Fruit fly (Drosophila melanogaster) whole organism, embryonic: ENCODE measurements around the gene Jhbp11.

ENCODE experiments used
- Adf1 ChIP-seq: fragments of 200-800 bp; sonication (Bioruptor generic); IDR thresholded peaks from 2 replicates; pipeline ENCODE4 v1.3.6; 2022; ENCODE audit warnings: missing biosample characterization, missing genetic modification characterization
- Aef1 ChIP-seq: fragments of 200-800 bp; sonication (Bioruptor generic); IDR thresholded peaks from 3 replicates; pipeline ENCODE4 v1.3.6; 2022; ENCODE audit warnings: missing biosample characterization, missing genetic modification characterization
- CG17612 ChIP-seq: fragments of 200-800 bp; sonication (Bioruptor generic); IDR thresholded peaks from 2 replicates; pipeline ENCODE4 v1.3.6; 2022; ENCODE audit warnings: missing biosample characterization, missing genetic modification characterization
- CG3065 ChIP-seq: fragments of 200-800 bp; sonication (Bioruptor generic); optimal IDR thresholded peaks from 2 replicates; lab custom pipeline; 2016; ENCODE audit warnings: missing biosample characterization, missing genetic modification characterization
- CG31224 ChIP-seq: fragments of 200-800 bp; sonication (Bioruptor generic); IDR thresholded peaks from 2 replicates; pipeline ENCODE4 v1.3.6; 2022; ENCODE audit warnings: missing biosample characterization, missing genetic modification characterization
- CG4707 ChIP-seq: fragments of 200-800 bp; sonication (Bioruptor generic); optimal IDR thresholded peaks from 2 replicates; lab custom pipeline; 2018; ENCODE audit warnings: missing biosample characterization, mild to moderate bottlenecking, missing genetic modification characterization, moderate library complexity
- CG7372 ChIP-seq: fragments of 200-800 bp; sonication (Bioruptor generic); IDR thresholded peaks from 2 replicates; pipeline ENCODE4 v1.3.6; 2022; ENCODE audit warnings: missing biosample characterization, missing genetic modification characterization
- CG9797 ChIP-seq: fragments of 200-800 bp; sonication (Bioruptor generic); optimal IDR thresholded peaks from 3 replicates; lab custom pipeline; 2018; ENCODE audit warnings: missing biosample characterization, mild to moderate bottlenecking, missing genetic modification characterization
- CTCF ChIP-seq: fragments of 200-800 bp; sonication (Bioruptor generic); optimal IDR thresholded peaks from 2 replicates; lab custom pipeline; 2017; ENCODE audit warnings: missing biosample characterization, mild to moderate bottlenecking, missing genetic modification characterization, moderate library complexity
- Dp ChIP-seq: fragments of 200-800 bp; sonication (Bioruptor generic); optimal IDR thresholded peaks from 2 replicates; lab custom pipeline; 2018; ENCODE audit warnings: missing biosample characterization, mild to moderate bottlenecking, missing genetic modification characterization, moderate library complexity
- Elba2 ChIP-seq: fragments of 200-800 bp; sonication (Bioruptor generic); optimal IDR thresholded peaks from 3 replicates; lab custom pipeline; 2016; ENCODE audit warnings: missing biosample characterization, missing genetic modification characterization
- Ets65A ChIP-seq: fragments of 200-800 bp; sonication (Bioruptor generic); peaks from one replicate; lab custom pipeline; 2016; ENCODE audit warnings: missing biosample characterization, missing genetic modification characterization
- GATAe ChIP-seq: fragments of 200-800 bp; sonication (Bioruptor generic); conservative IDR thresholded peaks from 2 replicates; pipeline ENCODE4 v1.3.6; 2022; ENCODE audit warnings: missing biosample characterization, missing genetic modification characterization
- Hey ChIP-seq: fragments of 200-800 bp; sonication (Bioruptor generic); optimal IDR thresholded peaks from 3 replicates; lab custom pipeline; 2018; ENCODE audit warnings: missing biosample characterization, mild to moderate bottlenecking, missing genetic modification characterization
- NFAT ChIP-seq: fragments of 200-800 bp; sonication (Bioruptor generic); IDR thresholded peaks from 2 replicates; pipeline ENCODE4 v1.3.6; 2022; ENCODE audit warnings: missing biosample characterization, missing genetic modification characterization
- Opbp ChIP-seq: fragments of 200-800 bp; sonication (Bioruptor generic); IDR thresholded peaks from 3 replicates; pipeline ENCODE4 v1.3.6; 2022; ENCODE audit warnings: missing biosample characterization, missing genetic modification characterization; ENCODE audit not compliant: partially characterized antibody
- Ssrp ChIP-seq: fragments of 200-800 bp; sonication (Bioruptor generic); optimal IDR thresholded peaks from 2 replicates; lab custom pipeline; 2018; ENCODE audit warnings: missing biosample characterization, mild to moderate bottlenecking, missing genetic modification characterization, moderate library complexity
- YL-1 ChIP-seq: fragments of 200-800 bp; sonication (Bioruptor generic); optimal IDR thresholded peaks from 3 replicates; lab custom pipeline; 2017; ENCODE audit warnings: missing biosample characterization, mild to moderate bottlenecking, missing genetic modification characterization
- ab ChIP-seq: fragments of 200-800 bp; sonication (Bioruptor generic); optimal IDR thresholded peaks from 2 replicates; lab custom pipeline; 2016; ENCODE audit warnings: missing biosample characterization, missing genetic modification characterization
- abd-A ChIP-seq: fragments of 200-800 bp; sonication (Bioruptor generic); optimal IDR thresholded peaks from 3 replicates; lab custom pipeline; 2019; ENCODE audit warnings: missing biosample characterization, mild to moderate bottlenecking, missing genetic modification characterization, moderate library complexity
- chif ChIP-seq, 2 experiments: fragments of 200-800 bp; sonication (Bioruptor generic); optimal IDR thresholded peaks; 3 replicates each; lab custom pipeline; 2016; ENCODE audit warnings: missing biosample characterization in 2 of 2, missing genetic modification characterization in 2 of 2
- chinmo ChIP-seq: fragments of 200-800 bp; sonication (Bioruptor generic); IDR thresholded peaks from 4 replicates; pipeline ENCODE4 v1.3.6; 2022; ENCODE audit warnings: missing biosample characterization, missing genetic modification characterization; ENCODE audit not compliant: partially characterized antibody
- ci ChIP-seq: fragments of 200-800 bp; sonication (Bioruptor generic); IDR thresholded peaks from 3 replicates; pipeline ENCODE4 v1.3.6; 2022; ENCODE audit warnings: missing biosample characterization, missing genetic modification characterization
- cwo ChIP-seq: fragments of 200-800 bp; sonication (Bioruptor generic); optimal IDR thresholded peaks from 3 replicates; lab custom pipeline; 2017; ENCODE audit warnings: missing biosample characterization, missing genetic modification characterization, mild to moderate bottlenecking, moderate library complexity, missing genetic modification reagents
- da ChIP-seq: fragments of 200-800 bp; sonication (Bioruptor generic); optimal IDR thresholded peaks from 2 replicates; lab custom pipeline; 2016; ENCODE audit warnings: missing biosample characterization, missing genetic modification characterization
- esg ChIP-seq: fragments of 200-800 bp; sonication (Bioruptor generic); conservative IDR thresholded peaks from 2 replicates; pipeline ENCODE4 v1.3.6; 2022; ENCODE audit warnings: missing biosample characterization, missing genetic modification characterization
- exex ChIP-seq: fragments of 200-800 bp; sonication (Bioruptor generic); optimal IDR thresholded peaks from 4 replicates; lab custom pipeline; 2018; ENCODE audit warnings: missing biosample characterization, mild to moderate bottlenecking, missing genetic modification characterization, moderate library complexity
- ftz-f1 ChIP-seq: fragments of 200-800 bp; sonication (Bioruptor generic); optimal IDR thresholded peaks from 2 replicates; lab custom pipeline; 2016; ENCODE audit warnings: missing biosample characterization, missing genetic modification characterization
- grn ChIP-seq: fragments of 200-800 bp; sonication (Bioruptor generic); optimal IDR thresholded peaks from 3 replicates; lab custom pipeline; 2017; ENCODE audit warnings: missing biosample characterization, missing genetic modification characterization
- ham ChIP-seq: fragments of 200-800 bp; sonication (Bioruptor generic); IDR thresholded peaks from 2 replicates; pipeline ENCODE4 v1.3.6; 2022; ENCODE audit warnings: missing biosample characterization, missing genetic modification characterization
- lab ChIP-seq: fragments of 200-800 bp; sonication (Bioruptor generic); optimal IDR thresholded peaks from 3 replicates; lab custom pipeline; 2017; ENCODE audit warnings: missing biosample characterization, missing genetic modification characterization, mild to moderate bottlenecking, moderate library complexity, missing genetic modification reagents
- sim ChIP-seq: fragments of 200-800 bp; sonication (Bioruptor generic); IDR thresholded peaks from 2 replicates; pipeline ENCODE4 v1.3.6; 2022; ENCODE audit warnings: missing biosample characterization, missing genetic modification characterization
- stc ChIP-seq: fragments of 200-800 bp; sonication (Bioruptor generic); IDR thresholded peaks from 2 replicates; pipeline ENCODE4 v1.3.6; 2022; ENCODE audit warnings: missing biosample characterization, missing genetic modification characterization
- sug ChIP-seq: fragments of 200-800 bp; optimal IDR thresholded peaks from 2 replicates; lab custom pipeline; 2019; ENCODE audit warnings: missing biosample characterization, mild to moderate bottlenecking, missing genetic modification characterization, moderate library complexity
- vvl ChIP-seq: fragments of 200-800 bp; sonication (Bioruptor generic); IDR thresholded peaks from 2 replicates; pipeline ENCODE4 v1.3.6; 2022; ENCODE audit warnings: missing biosample characterization, missing genetic modification characterization

Jhbp11 gene

DNA sequence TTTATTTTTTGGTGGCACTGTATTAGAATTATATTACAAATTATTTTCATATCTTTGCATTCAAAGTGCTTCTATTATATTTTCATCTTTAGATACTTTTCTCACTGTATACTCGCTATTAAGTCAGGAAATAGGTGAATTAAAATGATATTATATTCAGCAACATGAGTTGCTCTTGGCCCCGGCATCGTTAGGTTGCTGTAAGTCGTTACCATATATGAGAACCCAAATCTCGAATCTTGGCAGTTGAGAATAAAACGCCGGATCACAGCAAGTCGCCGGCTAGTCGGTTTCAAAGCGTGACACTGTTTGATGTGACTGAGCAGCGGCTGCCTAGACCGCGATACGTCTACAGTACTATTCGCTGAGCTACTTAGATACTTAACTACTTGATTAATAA is 6.8 kb upstream of the Jhbp11 start, which contains the start of gene CG14259:
Gene CG14259, plus strand, starts transcription at position 301 of the 400 bp plus-strand sequence.
- TF ChIP-seq exex (no peak), CG4707 (no peak), Opbp (GFP tag; lab: Robert Waterston, UW) (no peak), ham (GFP tag; lab: Robert Waterston, UW) (no peak), Dp (GFP tag; lab: Kevin White, UChicago) (no peak), abd-A (tag; lab: Kevin White, UChicago) (no peak), YL-1 (no peak), Ets65A (GFP tag; lab: Kevin White, UChicago) (peak; percentile 86)

DNA sequence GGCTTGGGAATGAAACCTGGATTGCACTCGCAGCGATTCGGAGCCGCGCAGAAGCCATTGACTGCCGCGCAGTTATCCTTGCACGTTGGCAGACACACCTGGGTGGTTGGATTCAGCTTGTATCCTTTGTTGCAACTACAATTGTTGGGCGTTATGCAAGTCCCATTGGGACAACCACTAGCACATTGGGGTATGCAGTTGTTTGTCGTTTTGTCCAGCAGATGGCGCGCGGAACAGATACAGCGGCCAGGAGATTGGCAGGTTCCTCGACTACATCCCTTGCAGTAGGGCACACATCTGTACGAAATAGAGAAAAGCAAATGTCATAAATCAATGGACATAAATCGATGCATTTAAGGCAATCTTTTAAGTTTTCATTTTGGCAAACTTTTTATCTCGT is 2.4 kb upstream of the Jhbp11 start:
- TF ChIP-seq sim (no peak), CTCF (GFP tag; lab: Kevin White, UChicago) (peak; percentile 70)

DNA sequence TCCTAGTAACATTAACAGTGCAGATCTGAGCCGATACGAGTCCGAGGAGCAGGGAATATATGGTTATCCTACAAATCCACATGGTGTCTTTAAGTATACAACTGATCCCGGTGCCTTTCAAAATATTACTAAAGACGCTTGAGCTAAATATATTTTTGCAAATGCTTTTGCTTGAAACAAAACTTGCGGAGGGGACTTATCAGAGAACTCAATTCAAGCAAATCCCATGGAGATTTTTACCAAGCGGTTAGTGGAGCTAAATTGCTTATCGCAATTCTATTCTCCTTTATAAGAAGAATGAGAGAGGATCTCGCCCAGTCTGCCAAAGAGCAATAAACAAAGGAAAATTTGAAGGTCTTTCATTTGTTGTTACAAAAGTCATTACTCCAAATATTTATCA is 1.5 kb upstream of the Jhbp11 start, which contains the start of gene eater:
Gene eater, minus strand, starts transcription at position 101 of the 400 bp plus-strand sequence.
- TF ChIP-seq CG3065 (GFP tag; lab: Kevin White, UChicago) (no peak), ab (no peak), da (GFP tag; lab: Kevin White, UChicago) (no peak), ci (GFP tag; lab: Robert Waterston, UW) (no peak), CG31224 (no peak), sug (no peak), CG9797 (no peak), vvl (GFP tag; lab: Robert Waterston, UW) (no peak), ftz-f1 (no peak), Elba2 (GFP tag; lab: Kevin White, UChicago) (no peak)

DNA sequence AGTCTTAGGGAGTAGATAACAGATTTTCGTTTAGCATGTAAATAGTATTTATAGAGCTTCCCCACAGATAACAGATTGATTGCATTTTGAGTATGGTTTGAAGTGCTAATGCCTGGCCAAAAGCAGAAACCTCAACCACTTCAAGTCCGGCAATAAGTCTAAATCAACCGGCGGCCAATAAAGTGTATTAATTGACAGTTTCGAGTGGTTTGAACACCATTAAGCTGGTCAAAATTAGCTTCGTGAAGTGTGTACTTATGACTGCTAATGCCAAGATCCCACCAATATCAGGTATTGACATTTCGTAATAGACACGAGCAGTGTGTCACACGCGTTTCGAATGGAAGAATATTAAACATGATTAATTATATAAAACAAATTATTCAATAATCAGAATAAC is 4.4 kb downstream of the Jhbp11 start:
- TF ChIP-seq exex (peak; percentile 66), Aef1 (no peak), Hey (tag; lab: Kevin White, UChicago) (peak; percentile 57)

DNA sequence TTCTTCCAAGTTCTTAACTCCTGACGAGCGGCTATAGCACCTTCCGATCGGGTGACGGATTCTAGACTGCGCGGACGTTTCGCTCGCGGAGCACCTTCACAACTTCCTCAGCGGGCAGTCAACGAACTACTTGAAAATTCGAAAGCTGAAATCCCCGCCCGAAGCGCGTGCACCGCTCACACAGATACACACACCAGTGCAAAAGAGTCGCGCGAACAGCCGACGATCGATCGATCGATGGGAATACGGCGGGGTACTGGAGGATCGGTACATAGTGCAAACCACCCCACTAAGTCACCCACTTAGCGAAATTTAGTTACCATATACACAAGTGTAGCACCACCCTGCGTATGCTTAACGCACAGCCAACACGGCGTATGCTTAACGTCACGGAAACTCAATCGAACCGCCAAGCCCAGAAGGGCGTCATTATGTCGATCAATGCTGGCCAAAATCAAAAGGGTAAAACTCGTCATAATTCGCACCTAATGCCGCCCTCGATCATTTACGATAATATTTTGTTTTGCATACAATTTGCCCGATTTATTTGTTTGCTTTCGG is 5.2 kb downstream of the Jhbp11 start, which contains the start of gene CAH9:
Gene CAH9, minus strand, starts transcription at position 51 of the 561 bp plus-strand sequence.
- TF ChIP-seq NFAT (GFP tag; lab: Robert Waterston, UW) (0 out of 2 replicates have a peak, but pooled peaks have one; percentile 3), Ets65A (GFP tag; lab: Kevin White, UChicago) (peak; percentile 61), stc (GFP tag; lab: Robert Waterston, UW) (no peak), cwo (peak; percentile 8), CG7372 (peak; percentile 73)

DNA sequence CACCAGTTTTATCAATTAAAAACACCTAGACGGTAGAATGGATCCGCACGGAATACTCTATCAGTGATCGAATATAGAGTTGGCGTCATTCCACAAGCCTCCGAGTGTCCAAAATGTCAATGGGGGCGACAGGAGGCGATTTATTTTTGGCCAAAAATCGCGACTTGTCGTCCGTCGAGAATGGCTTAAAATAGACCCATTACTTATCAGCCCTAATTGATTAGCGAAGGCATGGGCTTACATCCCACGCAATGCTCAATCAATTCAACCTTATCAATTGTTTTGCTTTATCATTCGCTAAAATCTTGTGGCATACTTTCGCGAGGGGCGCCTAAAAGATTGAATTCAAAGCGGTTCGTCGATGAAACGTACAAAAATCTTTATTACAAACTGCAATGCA is 7.1 kb downstream of the Jhbp11 start:
- TF ChIP-seq chif (GFP tag; optimal IDR thresholded peaks at IDR 0.05; lab: Kevin White, UChicago), result no peak
- 0 out of 4 replicates have a peak, but pooled peaks have one; percentile 41 for TF ChIP-seq chinmo (GFP tag; lab: Robert Waterston, UW)
- TF ChIP-seq CG17612 (GFP tag; lab: Robert Waterston, UW), result no peak
- no peak for TF ChIP-seq Ssrp (tag; lab: Kevin White, UChicago)
- peak; percentile 80 for TF ChIP-seq grn (GFP tag; lab: Kevin White, UChicago)
- TF ChIP-seq esg (GFP tag; lab: Robert Waterston, UW), result no peak
- no peak for TF ChIP-seq Adf1
- peak; percentile 60 for TF ChIP-seq lab (GFP tag; lab: Kevin White, UChicago)
- TF ChIP-seq GATAe (GFP tag; lab: Robert Waterston, UW), result 0 out of 2 replicates have a peak, but pooled peaks have one; percentile 25
- peak; percentile 31 for TF ChIP-seq exex
